Worm (Caenorhabditis elegans) whole organism, L4 larva: ENCODE data around the gene ZK1290.7.

Experiments used
- Y5F2A.4 ChIP-seq: fragments of 200-800 bp; sonication (Bioruptor generic); optimal IDR thresholded peaks from 2 replicates; lab custom pipeline; 2018; ENCODE audit warnings: mild to moderate bottlenecking, missing genetic modification characterization, missing compliant biosample characterization
- Y75B8A.6 ChIP-seq: fragments of 200-800 bp; sonication (Bioruptor generic); IDR thresholded peaks from 2 replicates; pipeline ENCODE4 v1.3.6; 2022; ENCODE audit warnings: missing genetic modification reagents, missing genetic modification characterization, missing compliant biosample characterization
- ZK546.5 ChIP-seq, 2 experiments: sonication (generic microtip); optimal IDR thresholded peaks; 2 replicates each; lab custom pipeline; 2017; ENCODE audit warnings: missing biosample characterization in 2 of 2, missing genetic modification characterization in 2 of 2
- attf-4 ChIP-seq: sonication (generic microtip); optimal IDR thresholded peaks from 3 replicates; lab custom pipeline; 2017; ENCODE audit warnings: missing biosample characterization, missing genetic modification characterization
- ceh-20 ChIP-seq: fragments of 200-800 bp; sonication (Bioruptor generic); IDR thresholded peaks from 2 replicates; pipeline ENCODE4 v1.3.6; 2022; ENCODE audit warnings: missing genetic modification reagents, missing genetic modification characterization, missing compliant biosample characterization
- ceh-32 ChIP-seq: sonication (generic microtip); optimal IDR thresholded peaks from 2 replicates; lab custom pipeline; 2016; ENCODE audit warnings: mild to moderate bottlenecking, missing genetic modification characterization, missing compliant biosample characterization; ENCODE audit not compliant: poor library complexity
- ceh-62 ChIP-seq: sonication (generic microtip); optimal IDR thresholded peaks from 2 replicates; lab custom pipeline; 2017; ENCODE audit warnings: missing biosample characterization, missing genetic modification characterization
- ces-1 ChIP-seq: fragments of 150-350 bp; sonication (generic microtip); optimal IDR thresholded peaks from 4 replicates; lab custom pipeline; 2014; ENCODE audit warnings: missing biosample characterization, missing genetic modification reagents, missing genetic modification characterization
- daf-19 ChIP-seq: fragments of 200-800 bp; sonication (Bioruptor generic); conservative IDR thresholded peaks from 2 replicates; pipeline ENCODE4 v1.3.6; 2022; ENCODE audit warnings: missing genetic modification characterization, missing compliant biosample characterization
- dmd-9 ChIP-seq: fragments of 200-800 bp; sonication (Bioruptor generic); IDR thresholded peaks from 2 replicates; pipeline ENCODE4 v1.3.6; 2022; ENCODE audit warnings: missing genetic modification reagents, missing genetic modification characterization, missing compliant biosample characterization
- hif-1 ChIP-seq, 2 experiments: sonication (generic microtip); optimal IDR thresholded peaks; 2 replicates each; lab custom pipeline; 2016 to 2017; ENCODE audit warnings: missing compliant biosample characterization in 2 of 2, missing genetic modification characterization in 2 of 2, missing genetic modification reagents in 2 of 2, missing genotype in 2 of 2, mild to moderate bottlenecking in 1 of 2
- hlh-11 ChIP-seq: fragments of 200-800 bp; sonication (Bioruptor generic); optimal IDR thresholded peaks from 2 replicates; lab custom pipeline; 2018; ENCODE audit warnings: mild to moderate bottlenecking, missing genetic modification characterization, missing compliant biosample characterization
- madf-5 ChIP-seq, 2 experiments: fragments of 200-800 bp; sonication (Bioruptor generic); IDR thresholded peaks; 2 replicates each; pipeline ENCODE4 v1.3.6; 2022; ENCODE audit warnings: missing compliant biosample characterization in 2 of 2, missing genetic modification characterization in 2 of 2
- mxl-2 ChIP-seq: fragments of 200-800 bp; sonication (Bioruptor generic); conservative IDR thresholded peaks from 2 replicates; pipeline ENCODE4 v1.3.6; 2022; ENCODE audit warnings: missing genetic modification reagents, missing genetic modification characterization, missing compliant biosample characterization
- nhr-102 ChIP-seq: sonication (generic microtip); optimal IDR thresholded peaks from 2 replicates; lab custom pipeline; 2016; ENCODE audit warnings: mild to moderate bottlenecking, missing genetic modification characterization, moderate library complexity, missing compliant biosample characterization
- nhr-11 ChIP-seq: fragments of 150-350 bp; optimal IDR thresholded peaks from 2 replicates; lab custom pipeline; 2014; ENCODE audit warnings: missing biosample characterization, missing genetic modification characterization
- nhr-111 ChIP-seq: fragments of 200-800 bp; sonication (Bioruptor generic); optimal IDR thresholded peaks from 2 replicates; lab custom pipeline; 2018; ENCODE audit warnings: mild to moderate bottlenecking, missing genetic modification characterization, missing compliant biosample characterization
- nhr-41 ChIP-seq: fragments of 200-800 bp; sonication (Bioruptor generic); IDR thresholded peaks from 2 replicates; pipeline ENCODE4 v1.3.6; 2022; ENCODE audit warnings: missing genetic modification reagents, missing genetic modification characterization, missing compliant biosample characterization
- nhr-6 ChIP-seq: fragments of 150-350 bp; optimal IDR thresholded peaks from 2 replicates; lab custom pipeline; 2014; ENCODE audit warnings: missing biosample characterization, missing genetic modification characterization
- pqm-1 ChIP-seq: sonication (generic microtip); optimal IDR thresholded peaks from 2 replicates; lab custom pipeline; 2017; ENCODE audit warnings: missing biosample characterization, missing genetic modification characterization
- sdz-12 ChIP-seq: fragments of 200-800 bp; sonication (Bioruptor generic); optimal IDR thresholded peaks from 2 replicates; lab custom pipeline; 2018; ENCODE audit warnings: mild to moderate bottlenecking, missing genetic modification characterization, missing compliant biosample characterization
- skn-1 ChIP-seq: fragments of 150-350 bp; optimal IDR thresholded peaks from 2 replicates; lab custom pipeline; 2014; ENCODE audit warnings: missing biosample characterization, missing genetic modification characterization
- snpc-1.2 ChIP-seq: fragments of 200-800 bp; sonication (Bioruptor generic); IDR thresholded peaks from 2 replicates; pipeline ENCODE4 v1.3.6; 2022; ENCODE audit warnings: missing genetic modification reagents, missing genetic modification characterization, missing compliant biosample characterization
- snpc-4 ChIP-seq: fragments of 150-350 bp; optimal IDR thresholded peaks from 2 replicates; lab custom pipeline; 2014; ENCODE audit warnings: missing biosample characterization, missing genetic modification characterization

Gene ZK1290.7

DNA sequence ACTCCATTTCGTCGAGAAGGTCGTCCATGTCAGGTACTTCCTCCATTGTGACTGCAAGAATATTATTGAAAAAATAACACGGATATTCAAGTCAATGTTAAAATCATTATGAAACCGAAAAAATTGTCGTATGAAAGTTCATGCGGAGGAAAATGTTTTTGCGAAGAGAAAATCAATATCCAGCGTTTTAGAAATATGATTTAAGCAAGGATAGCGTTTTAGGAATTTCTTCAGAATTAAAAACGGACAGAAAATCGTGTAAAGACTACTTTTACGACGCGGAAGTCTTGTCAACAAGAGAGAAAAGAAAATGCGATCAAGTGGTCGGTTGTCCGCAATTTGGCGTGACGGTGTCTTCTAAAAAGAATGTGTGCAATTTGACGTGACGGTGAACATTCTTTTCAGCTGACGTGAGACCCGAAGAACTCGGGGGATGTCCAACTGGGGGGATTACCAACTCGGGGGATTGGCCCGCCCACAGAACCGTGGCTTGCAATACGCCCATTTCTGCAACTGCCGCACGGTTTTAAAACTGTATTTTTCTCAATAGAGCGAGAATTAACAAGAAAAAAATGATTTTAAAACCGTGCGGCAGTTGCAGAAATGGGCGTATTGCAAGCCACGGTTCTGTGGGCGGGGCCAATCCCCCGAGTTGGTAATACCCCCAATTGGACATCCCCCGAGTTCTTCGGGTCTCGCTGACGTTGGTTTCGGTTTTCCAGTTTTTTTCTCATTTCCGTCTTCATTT, 46.7 kb downstream of the ZK1290.7 start, which contains the start of the genes aka-1 and ubc-6 (continued):
- TF ChIP-seq daf-19 (GFP tag; lab: Robert Waterston, UW) (peak; percentile 95), nhr-11 (tag; lab: Kevin White, UChicago) (peak; percentile 72), pqm-1 (tag; lab: Kevin White, UChicago) (no peak), ZK546.5 (tag; optimal IDR thresholded peaks at IDR 0.05; lab: Kevin White, UChicago) (no peak), nhr-41 (GFP tag; lab: Robert Waterston, UW) (peak; percentile 61; the same call in 1 of the 2 replicates), attf-4 (tag; lab: Kevin White, UChicago) (no peak), dmd-9 (GFP tag; lab: Robert Waterston, UW) (peak; percentile 89), Y75B8A.6 (GFP tag; lab: Robert Waterston, UW) (peak; percentile 72), skn-1 (no peak), snpc-1.2 (peak; percentile 83), nhr-102 (tag; lab: Kevin White, UChicago) (peak; percentile 89), ceh-32 (tag; lab: Kevin White, UChicago) (no peak), sdz-12 (no peak), madf-5 (GFP tag; IDR thresholded peaks at IDR 0.05; lab: Robert Waterston, UW) (peak; percentile 34 to 85; a peak in 2 of 4 replicates), hlh-11 (tag; lab: Kevin White, UChicago) (peak; percentile 98), ceh-62 (tag; lab: Kevin White, UChicago) (no peak), Y5F2A.4 (GFP tag; lab: Kevin White, UChicago) (peak; percentile 35), ces-1 (GFP tag; lab: Kevin White, UChicago) (peak; percentile 24), snpc-4 (tag; lab: Kevin White, UChicago) (no peak), hif-1 (tag; optimal IDR thresholded peaks at IDR 0.05; lab: Kevin White, UChicago) (peak; percentile 31 to 83), nhr-111 (no peak), mxl-2 (GFP tag; lab: Robert Waterston, UW) (peak; percentile 70; the same call in 1 of the 2 replicates), nhr-6 (tag; lab: Kevin White, UChicago) (peak; percentile 22), ceh-20 (GFP tag; lab: Robert Waterston, UW) (peak; percentile 95)
